Fruit fly (Drosophila melanogaster) whole organism, embryonic: ENCODE measurements around the gene CG13653.

ENCODE experiments used
- CG10267 ChIP-seq: fragments of 200-800 bp; sonication (Bioruptor generic); optimal IDR thresholded peaks from 2 replicates; lab custom pipeline; 2018; ENCODE audit warnings: missing biosample characterization, mild to moderate bottlenecking, missing genetic modification characterization, moderate library complexity
- CG10543 ChIP-seq: fragments of 200-800 bp; sonication (Bioruptor generic); optimal IDR thresholded peaks from 3 replicates; lab custom pipeline; 2017; ENCODE audit warnings: missing biosample characterization, mild to moderate bottlenecking, missing genetic modification characterization, moderate library complexity
- CG10654 ChIP-seq: fragments of 200-800 bp; sonication (Bioruptor generic); optimal IDR thresholded peaks from 2 replicates; lab custom pipeline; 2016; ENCODE audit warnings: missing biosample characterization, missing genetic modification characterization
- CG11247 ChIP-seq: fragments of 200-800 bp; sonication (Bioruptor generic); IDR thresholded peaks from 2 replicates; pipeline ENCODE4 v1.3.6; 2022; ENCODE audit warnings: missing biosample characterization, missing genetic modification characterization
- CG11695 ChIP-seq: fragments of 200-800 bp; sonication (Bioruptor generic); IDR thresholded peaks from 3 replicates; pipeline ENCODE4 v1.3.6; 2022; ENCODE audit warnings: missing biosample characterization, missing genetic modification characterization
- CG13296 ChIP-seq: fragments of 200-800 bp; sonication (Bioruptor generic); optimal IDR thresholded peaks from 3 replicates; lab custom pipeline; 2018; ENCODE audit warnings: missing biosample characterization, mild to moderate bottlenecking, missing genetic modification characterization
- CG13624 ChIP-seq: fragments of 200-800 bp; sonication (Bioruptor generic); optimal IDR thresholded peaks from 2 replicates; lab custom pipeline; 2016; ENCODE audit warnings: missing biosample characterization, missing genetic modification characterization
- CG15479 ChIP-seq: fragments of 200-800 bp; sonication (Bioruptor generic); optimal IDR thresholded peaks from 3 replicates; lab custom pipeline; 2019; ENCODE audit warnings: missing biosample characterization, mild to moderate bottlenecking, missing genetic modification characterization, moderate library complexity
- CG1647 ChIP-seq: fragments of 200-800 bp; sonication (Bioruptor generic); optimal IDR thresholded peaks from 3 replicates; lab custom pipeline; 2016; ENCODE audit warnings: missing biosample characterization, missing genetic modification characterization
- CG17829 ChIP-seq: fragments of 200-800 bp; optimal IDR thresholded peaks from 2 replicates; lab custom pipeline; 2019; ENCODE audit warnings: missing biosample characterization, mild to moderate bottlenecking, missing genetic modification characterization, moderate library complexity
- CG1792 ChIP-seq: fragments of 200-800 bp; sonication (Bioruptor generic); optimal IDR thresholded peaks from 2 replicates; lab custom pipeline; 2016; ENCODE audit warnings: missing biosample characterization, missing genetic modification characterization
- CG1832 ChIP-seq: fragments of 200-800 bp; sonication (Bioruptor generic); optimal IDR thresholded peaks from 2 replicates; lab custom pipeline; 2017; ENCODE audit warnings: missing biosample characterization, mild to moderate bottlenecking, missing genetic modification characterization, inconsistent platforms
- CG2199 ChIP-seq: fragments of 200-800 bp; sonication (Bioruptor generic); IDR thresholded peaks from 3 replicates; pipeline ENCODE4 v1.3.6; 2022; ENCODE audit warnings: missing biosample characterization, missing genetic modification characterization
- CG31224 ChIP-seq: fragments of 200-800 bp; sonication (Bioruptor generic); IDR thresholded peaks from 2 replicates; pipeline ENCODE4 v1.3.6; 2022; ENCODE audit warnings: missing biosample characterization, missing genetic modification characterization
- CG33557 ChIP-seq: fragments of 200-800 bp; sonication (Bioruptor generic); optimal IDR thresholded peaks from 2 replicates; lab custom pipeline; 2019; ENCODE audit warnings: missing biosample characterization, mild to moderate bottlenecking, missing genetic modification characterization, moderate library complexity
- CG43689 ChIP-seq: fragments of 200-800 bp; sonication (Bioruptor generic); IDR thresholded peaks from 2 replicates; pipeline ENCODE4 v1.3.6; 2022; ENCODE audit warnings: missing biosample characterization, missing genetic modification characterization
- CG6254 ChIP-seq: fragments of 200-800 bp; sonication (Bioruptor generic); optimal IDR thresholded peaks from 3 replicates; lab custom pipeline; 2017; ENCODE audit warnings: mild to moderate bottlenecking, missing biosample characterization, missing genetic modification reagents, missing genetic modification characterization
- CG6791 ChIP-seq: fragments of 200-800 bp; sonication (Bioruptor generic); IDR thresholded peaks from 3 replicates; pipeline ENCODE4 v1.3.6; 2022; ENCODE audit warnings: missing biosample characterization, missing genetic modification characterization; ENCODE audit not compliant: partially characterized antibody
- CG8089 ChIP-seq: fragments of 200-800 bp; sonication (Bioruptor generic); optimal IDR thresholded peaks from 3 replicates; lab custom pipeline; 2016; ENCODE audit warnings: missing biosample characterization, missing genetic modification characterization
- CG8388 ChIP-seq: fragments of 200-800 bp; sonication (Bioruptor generic); optimal IDR thresholded peaks from 2 replicates; lab custom pipeline; 2019; ENCODE audit warnings: missing biosample characterization, mild to moderate bottlenecking, missing genetic modification characterization, moderate library complexity
- CG9609 ChIP-seq: fragments of 200-800 bp; sonication (Bioruptor generic); optimal IDR thresholded peaks from 3 replicates; lab custom pipeline; 2016; ENCODE audit warnings: missing biosample characterization, missing genetic modification characterization
- CoRest ChIP-seq: fragments of 200-800 bp; sonication (Bioruptor generic); optimal IDR thresholded peaks from 3 replicates; lab custom pipeline; 2018; ENCODE audit warnings: missing biosample characterization, mild to moderate bottlenecking, missing genetic modification characterization, moderate library complexity
- Dek ChIP-seq: fragments of 200-800 bp; sonication (Bioruptor generic); optimal IDR thresholded peaks from 3 replicates; lab custom pipeline; 2019; ENCODE audit warnings: missing biosample characterization, mild to moderate bottlenecking, missing genetic modification characterization, moderate library complexity
- Dfd ChIP-seq, 2 experiments: fragments of >200 bp; optimal IDR thresholded peaks; 2 replicates each; lab custom pipeline; 2017; ENCODE audit warnings: missing biosample characterization in 2 of 2, missing genetic modification characterization in 2 of 2
- Dref ChIP-seq: fragments of 200-800 bp; sonication (Bioruptor generic); IDR thresholded peaks from 2 replicates; pipeline ENCODE4 v1.3.6; 2022; ENCODE audit warnings: missing biosample characterization, missing genetic modification characterization
- Ets97D ChIP-seq: fragments of 200-800 bp; sonication (Bioruptor generic); optimal IDR thresholded peaks from 3 replicates; lab custom pipeline; 2016; ENCODE audit warnings: missing biosample characterization, missing genetic modification characterization
- GATAe ChIP-seq: fragments of 200-800 bp; sonication (Bioruptor generic); conservative IDR thresholded peaks from 2 replicates; pipeline ENCODE4 v1.3.6; 2022; ENCODE audit warnings: missing biosample characterization, missing genetic modification characterization
- HLH4C ChIP-seq: fragments of 200-800 bp; sonication (Bioruptor generic); IDR thresholded peaks from 3 replicates; pipeline ENCODE4 v1.3.6; 2022; ENCODE audit warnings: missing biosample characterization, missing genetic modification characterization; ENCODE audit not compliant: partially characterized antibody
- Lhr ChIP-seq: fragments of 200-800 bp; sonication (Bioruptor generic); optimal IDR thresholded peaks from 3 replicates; lab custom pipeline; 2017; ENCODE audit warnings: mild to moderate bottlenecking, missing biosample characterization, missing genetic modification reagents, missing genetic modification characterization
- MESR4 ChIP-seq: fragments of 200-800 bp; sonication (Bioruptor generic); optimal IDR thresholded peaks from 2 replicates; lab custom pipeline; 2018; ENCODE audit warnings: missing biosample characterization, mild to moderate bottlenecking, missing genetic modification characterization, moderate library complexity
- Meics ChIP-seq: fragments of 200-800 bp; sonication (Bioruptor generic); optimal IDR thresholded peaks from 2 replicates; lab custom pipeline; 2017; ENCODE audit warnings: missing biosample characterization, mild to moderate bottlenecking, missing genetic modification characterization
- Myb ChIP-seq: fragments of 200-800 bp; sonication (Bioruptor generic); optimal IDR thresholded peaks from 2 replicates; lab custom pipeline; 2016; ENCODE audit warnings: missing biosample characterization, missing genetic modification characterization
- NFAT ChIP-seq: fragments of 200-800 bp; sonication (Bioruptor generic); IDR thresholded peaks from 2 replicates; pipeline ENCODE4 v1.3.6; 2022; ENCODE audit warnings: missing biosample characterization, missing genetic modification characterization
- Oaz ChIP-seq: fragments of 200-800 bp; sonication (Bioruptor generic); IDR thresholded peaks from 2 replicates; pipeline ENCODE4 v1.3.6; 2022; ENCODE audit warnings: missing biosample characterization, missing genetic modification characterization
- Ssrp ChIP-seq: fragments of 200-800 bp; sonication (Bioruptor generic); optimal IDR thresholded peaks from 2 replicates; lab custom pipeline; 2018; ENCODE audit warnings: missing biosample characterization, mild to moderate bottlenecking, missing genetic modification characterization, moderate library complexity
- YL-1 ChIP-seq: fragments of 200-800 bp; sonication (Bioruptor generic); optimal IDR thresholded peaks from 3 replicates; lab custom pipeline; 2017; ENCODE audit warnings: missing biosample characterization, mild to moderate bottlenecking, missing genetic modification characterization
- ac ChIP-seq: fragments of 200-800 bp; sonication (Bioruptor generic); optimal IDR thresholded peaks from 3 replicates; lab custom pipeline; 2017; ENCODE audit warnings: missing biosample characterization, mild to moderate bottlenecking, missing genetic modification characterization
- ase ChIP-seq: fragments of 200-800 bp; sonication (Bioruptor generic); IDR thresholded peaks from 3 replicates; pipeline ENCODE4 v1.3.6; 2022; ENCODE audit warnings: missing biosample characterization, missing genetic modification characterization
- dan ChIP-seq: fragments of 200-800 bp; sonication (Bioruptor generic); IDR thresholded peaks from 2 replicates; pipeline ENCODE4 v1.3.6; 2022; ENCODE audit warnings: missing biosample characterization, missing genetic modification characterization
- dpn ChIP-seq, 2 experiments: fragments of 200-800 bp; sonication (Bioruptor generic); optimal IDR thresholded peaks; 3 replicates each; lab custom pipeline; 2016; ENCODE audit warnings: missing biosample characterization in 2 of 2, missing genetic modification characterization in 2 of 2
- dysf ChIP-seq: fragments of 200-800 bp; sonication (Bioruptor generic); IDR thresholded peaks from 3 replicates; pipeline ENCODE4 v1.3.6; 2022; ENCODE audit warnings: missing biosample characterization, missing genetic modification characterization
- emc ChIP-seq: fragments of 200-800 bp; sonication (Bioruptor generic); optimal IDR thresholded peaks from 2 replicates; lab custom pipeline; 2016; ENCODE audit warnings: missing biosample characterization, missing genetic modification characterization
- ems ChIP-seq: fragments of 200-800 bp; sonication (Bioruptor generic); optimal IDR thresholded peaks from 3 replicates; lab custom pipeline; 2016; ENCODE audit warnings: missing biosample characterization, missing genetic modification characterization
- nerfin-1 ChIP-seq: fragments of 200-800 bp; sonication (Bioruptor generic); optimal IDR thresholded peaks from 3 replicates; lab custom pipeline; 2019; ENCODE audit warnings: missing biosample characterization, mild to moderate bottlenecking, missing genetic modification characterization, moderate library complexity
- prd ChIP-seq, 3 experiments: fragments of >200 bp in 2 of 3; fragments of 200-800 bp in 1 of 3; sonication (Bioruptor generic) in 1 of 3; optimal IDR thresholded peaks in 2 of 3; IDR thresholded peaks in 1 of 3; 2 replicates in 2 of 3; 3 replicates in 1 of 3; pipeline versions ENCODE4 v1.3.6 to Lab custom; 2017 to 2022; ENCODE audit warnings: missing biosample characterization in 1 of 3, missing genetic modification characterization in 1 of 3
- pros ChIP-seq: fragments of 200-800 bp; sonication (Bioruptor generic); optimal IDR thresholded peaks from 3 replicates; lab custom pipeline; 2019; ENCODE audit warnings: missing biosample characterization, mild to moderate bottlenecking, missing genetic modification characterization, moderate library complexity
- repo ChIP-seq: fragments of 200-800 bp; sonication (Bioruptor generic); optimal IDR thresholded peaks from 2 replicates; lab custom pipeline; 2016; ENCODE audit warnings: missing biosample characterization, missing genetic modification characterization
- slp2 ChIP-seq: fragments of 200-800 bp; sonication (Bioruptor generic); optimal IDR thresholded peaks from 2 replicates; lab custom pipeline; 2016; ENCODE audit warnings: missing biosample characterization, missing genetic modification characterization
- tin ChIP-seq: fragments of 200-800 bp; sonication (Bioruptor generic); optimal IDR thresholded peaks from 3 replicates; lab custom pipeline; 2016; ENCODE audit warnings: missing biosample characterization, missing genetic modification characterization

The CG13653 gene

dm6 chr3R:25245052-25245813 is 49.9 kb downstream of the CG13653 start, which contains the start of gene bam (continued):
- TF ChIP-seq MESR4 (GFP tag; lab: Kevin White, UChicago) (no peak), CG8388 (GFP tag; lab: Kevin White, UChicago) (no peak), CG13624 (GFP tag; lab: Kevin White, UChicago) (no peak), GATAe (no peak), Oaz (GFP tag; lab: Robert Waterston, UW) (no peak), CG6254 (GFP tag; lab: Kevin White, UChicago) (no peak), Dref (GFP tag; lab: Robert Waterston, UW) (0 out of 2 replicates have a peak, but pooled peaks have one; percentile 32), CG43689 (GFP tag; lab: Robert Waterston, UW) (no peak), Meics (GFP tag; lab: Kevin White, UChicago) (no peak), YL-1 (peak; percentile 18), CoRest (tag; lab: Kevin White, UChicago) (peak; percentile 64), CG8089 (GFP tag; lab: Kevin White, UChicago) (no peak), CG13296 (no peak), Ssrp (tag; lab: Kevin White, UChicago) (peak; percentile 34), Dfd (GFP tag; optimal IDR thresholded peaks at IDR 0.05; lab: Kevin White, UChicago) (no peak), CG11695 (GFP tag; lab: Robert Waterston, UW) (no peak), CG2199 (GFP tag; lab: Robert Waterston, UW) (peak; percentile 59; the same call in 2 of the 3 replicates), Lhr (GFP tag; lab: Kevin White, UChicago) (peak; percentile 84), dpn (GFP tag; optimal IDR thresholded peaks at IDR 0.05; lab: Kevin White, UChicago) (peak in 1 of 2 experiments; percentile 24), CG1647 (GFP tag; lab: Kevin White, UChicago) (no peak), prd (optimal IDR thresholded peaks at IDR 0.05; lab: Kevin White, UChicago) (no peak), prd (GFP tag; IDR thresholded peaks at IDR 0.05; lab: Robert Waterston, UW) (no peak), CG11247 (no peak), CG33557 (GFP tag; lab: Kevin White, UChicago) (peak; percentile 15), Ets97D (GFP tag; lab: Kevin White, UChicago) (peak; percentile 69), CG10654 (GFP tag; lab: Kevin White, UChicago) (no peak), CG15479 (GFP tag; lab: Kevin White, UChicago) (no peak), dysf (no peak), CG6791 (GFP tag; lab: Robert Waterston, UW) (0 out of 3 replicates have a peak, but pooled peaks have one; percentile 47), CG1792 (no peak), ase (GFP tag; lab: Robert Waterston, UW) (no peak), CG9609 (GFP tag; lab: Kevin White, UChicago) (no peak), CG10543 (no peak), Dek (tag; lab: Kevin White, UChicago) (peak; percentile 45), emc (GFP tag; lab: Kevin White, UChicago) (no peak), CG1832 (no peak), HLH4C (GFP tag; lab: Robert Waterston, UW) (no peak), pros (GFP tag; lab: Kevin White, UChicago) (no peak), slp2 (GFP tag; lab: Kevin White, UChicago) (no peak), tin (GFP tag; lab: Kevin White, UChicago) (no peak), nerfin-1 (tag; lab: Kevin White, UChicago) (no peak), CG10267 (peak; percentile 53), ems (GFP tag; lab: Kevin White, UChicago) (no peak), NFAT (GFP tag; lab: Robert Waterston, UW) (no peak), ac (GFP tag; lab: Kevin White, UChicago) (no peak), dan (GFP tag; lab: Robert Waterston, UW) (no peak), CG17829 (tag; lab: Kevin White, UChicago) (peak; percentile 52), CG31224 (GFP tag; lab: Robert Waterston, UW) (no peak), Myb (GFP tag; lab: Kevin White, UChicago) (peak; percentile 51), repo (GFP tag; lab: Kevin White, UChicago) (no peak)
